Fruit fly (Drosophila melanogaster): ENCODE measurements around the gene CG43373.
A peak's percentile ranks its signal among the peaks of the same experiment; 100 is the strongest.

CG43373 gene

dm6 chr3L:16571014-16571738, 28.0 kb upstream of the CG43373 start:
- TF ChIP-seq Abd-B (GFP tag; optimal IDR thresholded peaks at IDR 0.05), result no peak
- TF ChIP-seq CG9705 (GFP tag; optimal IDR thresholded peaks at IDR 0.05), result no peak
- TF ChIP-seq sage (GFP tag; optimal IDR thresholded peaks at IDR 0.05), result no peak
- no peak for TF ChIP-seq CG32264 (GFP tag; optimal IDR thresholded peaks at IDR 0.05)
- no peak for TF ChIP-seq CrebA (GFP tag; optimal IDR thresholded peaks at IDR 0.05; ENCODE audit: borderline replicate concordance)
- no peak for TF ChIP-seq fru (GFP tag; optimal IDR thresholded peaks at IDR 0.05)
- TF ChIP-seq usp (GFP tag; optimal IDR thresholded peaks at IDR 0.05), result no peak
- TF ChIP-seq dsf (GFP tag; optimal IDR thresholded peaks at IDR 0.05; ENCODE audit: borderline replicate concordance), result no peak
- TF ChIP-seq Vsx2 (GFP tag; optimal IDR thresholded peaks at IDR 0.05; ENCODE audit: partially characterized antibody), result no peak
- TF ChIP-seq woc (GFP tag; optimal IDR thresholded peaks at IDR 0.05), result no peak
- no peak for TF ChIP-seq foxo (GFP tag; optimal IDR thresholded peaks at IDR 0.05)
- TF ChIP-seq N (GFP tag; optimal IDR thresholded peaks at IDR 0.05), result no peak
- no peak for TF ChIP-seq pan (optimal IDR thresholded peaks at IDR 0.05)
- no peak for TF ChIP-seq OdsH (GFP tag; optimal IDR thresholded peaks at IDR 0.05)

- no peak for TF ChIP-seq Dfd (GFP tag; optimal IDR thresholded peaks at IDR 0.05)
Observed at dm6 chr3L:16569456-16569855, 26.3 kb upstream of the CG43373 start.

- no peak for TF ChIP-seq N (GFP tag; optimal IDR thresholded peaks at IDR 0.05)
- TF ChIP-seq sv (GFP tag; optimal IDR thresholded peaks at IDR 0.05), result peak; percentile 14
Observed at dm6 chr3L:16567495-16567894, 24.3 kb upstream of the CG43373 start.

- TF ChIP-seq Abd-B (GFP tag; optimal IDR thresholded peaks at IDR 0.05) (no peak), woc (GFP tag; optimal IDR thresholded peaks at IDR 0.05) (no peak), usp (GFP tag; optimal IDR thresholded peaks at IDR 0.05) (no peak), OdsH (GFP tag; optimal IDR thresholded peaks at IDR 0.05) (no peak), Hr83 (GFP tag; optimal IDR thresholded peaks at IDR 0.05; ENCODE audit: poor library complexity, severe bottlenecking) (no peak), Jra (GFP tag; optimal IDR thresholded peaks at IDR 0.05) (no peak), ey (GFP tag; optimal IDR thresholded peaks at IDR 0.05) (no peak), Dfd (GFP tag; optimal IDR thresholded peaks at IDR 0.05) (no peak), Dif (GFP tag; optimal IDR thresholded peaks at IDR 0.05; ENCODE audit: partially characterized antibody) (no peak), Mio (GFP tag; optimal IDR thresholded peaks at IDR 0.05) (no peak), CG9705 (GFP tag; optimal IDR thresholded peaks at IDR 0.05) (no peak), dl (GFP tag; optimal IDR thresholded peaks at IDR 0.05; ENCODE audit: insufficient read depth in 1 of 2, partially characterized antibody in 2 of 2) (no peak)
Observed at dm6 chr3L:16566700-16567221, 23.6 kb upstream of the CG43373 start, which contains the start of gene UQCR-6.4L. Gene UQCR-6.4L (plus strand): TSS chr3L:16566750.

- TF ChIP-seq CrebA (GFP tag; optimal IDR thresholded peaks at IDR 0.05; ENCODE audit: borderline replicate concordance), result no peak
- no peak for TF ChIP-seq Hnf4 (GFP tag; optimal IDR thresholded peaks at IDR 0.05)
- no peak for TF ChIP-seq brk (GFP tag; optimal IDR thresholded peaks at IDR 0.05)
- no peak for TF ChIP-seq sv (GFP tag; optimal IDR thresholded peaks at IDR 0.05)
- no peak for TF ChIP-seq foxo (GFP tag; optimal IDR thresholded peaks at IDR 0.05)
- no peak for TF ChIP-seq Myc (optimal IDR thresholded peaks at IDR 0.05)
- TF ChIP-seq sage (GFP tag; optimal IDR thresholded peaks at IDR 0.05), result no peak
- no peak for TF ChIP-seq usp (GFP tag; optimal IDR thresholded peaks at IDR 0.05)
- no peak for TF ChIP-seq pan (optimal IDR thresholded peaks at IDR 0.05)
- no peak for TF ChIP-seq woc (GFP tag; optimal IDR thresholded peaks at IDR 0.05)
- no peak for TF ChIP-seq ey (GFP tag; optimal IDR thresholded peaks at IDR 0.05)
- no peak for TF ChIP-seq Rel (GFP tag; optimal IDR thresholded peaks at IDR 0.05)
- TF ChIP-seq Rel (tag; optimal IDR thresholded peaks at IDR 0.05), result no peak
- no peak for TF ChIP-seq Mio (GFP tag; optimal IDR thresholded peaks at IDR 0.05)
- no peak for TF ChIP-seq Hr78 (GFP tag; optimal IDR thresholded peaks at IDR 0.05)
- TF ChIP-seq GATAd (GFP tag; optimal IDR thresholded peaks at IDR 0.05), result no peak
- no peak for TF ChIP-seq dl (GFP tag; optimal IDR thresholded peaks at IDR 0.05; ENCODE audit: insufficient read depth in 1 of 2, partially characterized antibody in 2 of 2)
- no peak for TF ChIP-seq Dif (GFP tag; optimal IDR thresholded peaks at IDR 0.05; ENCODE audit: partially characterized antibody)
- TF ChIP-seq N (GFP tag; optimal IDR thresholded peaks at IDR 0.05), result no peak
Observed at dm6 chr3L:16566093-16566492, 22.9 kb upstream of the CG43373 start.

All from whole organism, wandering third instar larva.